Fruit fly (Drosophila melanogaster) whole organism, prepupa: Measurements from ENCODE around the gene CG7381.

ENCODE experiments used
- CG10631 ChIP-seq: fragments of 200-800 bp; sonication (Bioruptor generic); optimal IDR thresholded peaks from 2 replicates; lab custom pipeline; 2016; ENCODE audit warnings: missing biosample characterization, missing genetic modification characterization
- CG10669 ChIP-seq: fragments of 200-800 bp; sonication (Bioruptor generic); optimal IDR thresholded peaks from 3 replicates; lab custom pipeline; 2018; ENCODE audit warnings: missing biosample characterization, mild to moderate bottlenecking, missing genetic modification characterization, moderate library complexity
- CG11294 ChIP-seq: fragments of 200-800 bp; sonication (Bioruptor generic); IDR thresholded peaks from 2 replicates; pipeline ENCODE4 v1.3.6; 2022; ENCODE audit warnings: missing biosample characterization, missing genetic modification characterization
- CG11762 ChIP-seq: fragments of 200-800 bp; sonication (Bioruptor generic); optimal IDR thresholded peaks from 3 replicates; lab custom pipeline; 2016; ENCODE audit warnings: missing biosample characterization, missing genetic modification characterization; ENCODE audit not compliant: insufficient read depth
- CG11902 ChIP-seq: fragments of 200-800 bp; sonication (Bioruptor generic); optimal IDR thresholded peaks from 3 replicates; lab custom pipeline; 2016; ENCODE audit warnings: missing biosample characterization, missing genetic modification characterization
- CG15336 ChIP-seq: fragments of 200-800 bp; sonication (Bioruptor generic); IDR thresholded peaks from 2 replicates; pipeline ENCODE4 v1.3.6; 2022; ENCODE audit warnings: missing biosample characterization, missing genetic modification characterization
- CG16779 ChIP-seq: fragments of 200-800 bp; sonication (Bioruptor generic); optimal IDR thresholded peaks from 3 replicates; lab custom pipeline; 2017; ENCODE audit warnings: missing biosample characterization, mild to moderate bottlenecking, missing genetic modification characterization
- CG3032 ChIP-seq: fragments of 200-800 bp; optimal IDR thresholded peaks from 2 replicates; lab custom pipeline; 2019; ENCODE audit warnings: missing biosample characterization, mild to moderate bottlenecking, missing genetic modification characterization, moderate library complexity
- CG31627 ChIP-seq: fragments of 200-800 bp; sonication (Bioruptor generic); optimal IDR thresholded peaks from 3 replicates; lab custom pipeline; 2016; ENCODE audit warnings: missing biosample characterization, missing genetic modification characterization
- CG3919 ChIP-seq: fragments of 200-800 bp; sonication (Bioruptor generic); optimal IDR thresholded peaks from 3 replicates; lab custom pipeline; 2016; ENCODE audit warnings: missing biosample characterization, missing genetic modification characterization
- CG6163 ChIP-seq: fragments of 200-800 bp; sonication (Bioruptor generic); IDR thresholded peaks from 3 replicates; pipeline ENCODE4 v1.3.6; 2022; ENCODE audit warnings: missing biosample characterization, missing genetic modification characterization
- CG6276 ChIP-seq: fragments of 200-800 bp; sonication (Bioruptor generic); optimal IDR thresholded peaks from 2 replicates; lab custom pipeline; 2017; ENCODE audit warnings: missing biosample characterization, mild to moderate bottlenecking, missing genetic modification characterization
- CG6792 ChIP-seq: fragments of 200-800 bp; sonication (Bioruptor generic); optimal IDR thresholded peaks from 3 replicates; lab custom pipeline; 2016; ENCODE audit warnings: missing biosample characterization, missing genetic modification characterization
- CG6808 ChIP-seq: fragments of 200-800 bp; sonication (Bioruptor generic); optimal IDR thresholded peaks from 3 replicates; lab custom pipeline; 2017; ENCODE audit warnings: missing biosample characterization, missing genetic modification characterization, mild to moderate bottlenecking, moderate library complexity, missing genetic modification reagents
- CG6854 ChIP-seq: fragments of 200-800 bp; sonication (Bioruptor generic); optimal IDR thresholded peaks from 2 replicates; lab custom pipeline; 2017; ENCODE audit warnings: missing biosample characterization, mild to moderate bottlenecking, missing genetic modification characterization
- CG8119 ChIP-seq: fragments of 200-800 bp; sonication (Bioruptor generic); IDR thresholded peaks from 3 replicates; pipeline ENCODE4 v1.3.6; 2022; ENCODE audit warnings: missing biosample characterization, missing genetic modification characterization
- CG8319 ChIP-seq: fragments of 200-800 bp; sonication (Bioruptor generic); optimal IDR thresholded peaks from 3 replicates; lab custom pipeline; 2016; ENCODE audit warnings: missing biosample characterization, missing genetic modification characterization
- CG8632 ChIP-seq: fragments of 200-800 bp; sonication (Bioruptor generic); optimal IDR thresholded peaks from 3 replicates; lab custom pipeline; 2016; ENCODE audit warnings: missing biosample characterization, missing genetic modification characterization
- Eip78C ChIP-seq: fragments of 200-800 bp; sonication (Bioruptor generic); peaks from one replicate; lab custom pipeline; 2016; ENCODE audit warnings: missing biosample characterization, missing genetic modification characterization
- Ets21C ChIP-seq: fragments of 200-800 bp; sonication (Bioruptor generic); optimal IDR thresholded peaks from 3 replicates; lab custom pipeline; 2016; ENCODE audit warnings: missing biosample characterization, missing genetic modification characterization
- Ets96B ChIP-seq: fragments of 200-800 bp; optimal IDR thresholded peaks from 2 replicates; lab custom pipeline; 2019; ENCODE audit warnings: missing biosample characterization, mild to moderate bottlenecking, missing genetic modification characterization, moderate library complexity
- Hr38 ChIP-seq: sonication (Bioruptor generic); optimal IDR thresholded peaks from 2 replicates; lab custom pipeline; 2016; ENCODE audit warnings: missing biosample characterization, missing genetic modification characterization
- Hr39 ChIP-seq: fragments of 200-800 bp; sonication (Bioruptor generic); optimal IDR thresholded peaks from 2 replicates; lab custom pipeline; 2016; ENCODE audit warnings: missing biosample characterization, missing genetic modification characterization
- Lpt ChIP-seq: fragments of 200-800 bp; sonication (Bioruptor generic); optimal IDR thresholded peaks from 3 replicates; lab custom pipeline; 2016; ENCODE audit warnings: missing biosample characterization, missing genetic modification characterization
- OdsH ChIP-seq: fragments of 200-800 bp; sonication (Bioruptor generic); optimal IDR thresholded peaks from 3 replicates; lab custom pipeline; 2016; ENCODE audit warnings: missing biosample characterization, missing genetic modification characterization
- Smox ChIP-seq: fragments of 200-800 bp; sonication (Bioruptor generic); optimal IDR thresholded peaks from 3 replicates; lab custom pipeline; 2016; ENCODE audit warnings: missing biosample characterization, missing genetic modification characterization
- Sox102F ChIP-seq: fragments of 200-800 bp; sonication (Bioruptor generic); optimal IDR thresholded peaks from 2 replicates; lab custom pipeline; 2016; ENCODE audit warnings: missing biosample characterization, mild to moderate bottlenecking, missing genetic modification characterization
- acj6 ChIP-seq: fragments of 200-800 bp; sonication (Bioruptor generic); optimal IDR thresholded peaks from 3 replicates; lab custom pipeline; 2016; ENCODE audit warnings: missing biosample characterization, missing genetic modification characterization
- cyc ChIP-seq: fragments of 200-800 bp; sonication (Bioruptor generic); optimal IDR thresholded peaks from 3 replicates; lab custom pipeline; 2016; ENCODE audit warnings: missing biosample characterization, missing genetic modification characterization
- dac ChIP-seq: fragments of 200-800 bp; sonication (Bioruptor generic); optimal IDR thresholded peaks from 2 replicates; lab custom pipeline; 2017; ENCODE audit warnings: missing biosample characterization, mild to moderate bottlenecking, missing genetic modification characterization
- esn ChIP-seq: fragments of 200-800 bp; sonication (Bioruptor generic); optimal IDR thresholded peaks from 2 replicates; lab custom pipeline; 2016; ENCODE audit warnings: missing biosample characterization, mild to moderate bottlenecking, missing genetic modification characterization, moderate library complexity
- fd59A ChIP-seq: fragments of 200-800 bp; sonication (Bioruptor generic); optimal IDR thresholded peaks from 2 replicates; lab custom pipeline; 2017; ENCODE audit warnings: missing biosample characterization, mild to moderate bottlenecking, missing genetic modification characterization, missing genetic modification reagents
- fd85E ChIP-seq: fragments of 200-800 bp; sonication (Bioruptor generic); optimal IDR thresholded peaks from 3 replicates; lab custom pipeline; 2016; ENCODE audit warnings: missing biosample characterization, missing genetic modification characterization
- fkh ChIP-seq: fragments of 200-800 bp; sonication (Bioruptor generic); optimal IDR thresholded peaks from 3 replicates; lab custom pipeline; 2017; ENCODE audit warnings: missing biosample characterization, mild to moderate bottlenecking, missing genetic modification characterization, moderate library complexity
- net ChIP-seq: fragments of 200-800 bp; sonication (Bioruptor generic); optimal IDR thresholded peaks from 3 replicates; lab custom pipeline; 2016; ENCODE audit warnings: missing biosample characterization, missing genetic modification characterization
- salr ChIP-seq, 2 experiments: fragments of 200-800 bp; sonication (Bioruptor generic); optimal IDR thresholded peaks; 3 replicates each; lab custom pipeline; 2016 to 2018; ENCODE audit warnings: missing biosample characterization in 2 of 2, missing genetic modification characterization in 2 of 2, mild to moderate bottlenecking in 1 of 2
- spab ChIP-seq: fragments of 200-800 bp; sonication (Bioruptor generic); optimal IDR thresholded peaks from 2 replicates; lab custom pipeline; 2017; ENCODE audit warnings: missing biosample characterization, mild to moderate bottlenecking, missing genetic modification characterization, missing genetic modification reagents
- svp ChIP-seq: fragments of 200-800 bp; sonication (Bioruptor generic); peaks from one replicate; lab custom pipeline; 2016; ENCODE audit warnings: missing biosample characterization, missing genetic modification characterization
- topi ChIP-seq: fragments of 200-800 bp; sonication (Bioruptor generic); optimal IDR thresholded peaks from 3 replicates; lab custom pipeline; 2016; ENCODE audit warnings: missing biosample characterization, missing genetic modification characterization

The CG7381 gene

DNA sequence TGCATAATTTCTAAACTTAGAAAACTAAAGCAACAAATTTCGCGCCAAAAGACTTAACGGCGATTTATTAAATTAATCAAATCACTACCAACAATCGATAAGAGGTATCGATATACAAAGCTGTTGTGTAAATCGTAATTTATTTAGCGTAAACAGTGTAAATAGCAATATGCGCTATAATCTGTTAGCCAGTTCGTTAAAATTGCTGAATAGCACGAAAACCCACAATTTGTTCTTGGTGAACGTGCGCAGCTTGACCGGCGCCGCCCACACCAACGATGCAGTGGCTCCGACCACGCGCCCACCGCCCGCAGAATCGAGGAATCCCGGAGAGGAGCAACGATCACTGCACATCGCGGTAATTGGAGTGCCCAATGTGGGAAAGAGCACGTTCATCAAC is 18.3 kb upstream of the CG7381 start, which contains the start of gene CG7488:
Gene CG7488, plus strand, starts transcription at position 99 of the 400 bp plus-strand sequence.
- TF ChIP-seq CG10669 (GFP tag; lab: Kevin White, UChicago) = no peak
- no peak for TF ChIP-seq dac (GFP tag; lab: Kevin White, UChicago)
- no peak for TF ChIP-seq CG8319
- no peak for TF ChIP-seq CG11902 (GFP tag; lab: Kevin White, UChicago)
- TF ChIP-seq fd85E (GFP tag; lab: Kevin White, UChicago) = no peak
- no peak for TF ChIP-seq OdsH (GFP tag; lab: Kevin White, UChicago)
- no peak for TF ChIP-seq CG31627 (GFP tag; lab: Kevin White, UChicago)
- TF ChIP-seq Lpt (GFP tag; lab: Kevin White, UChicago) = no peak
- TF ChIP-seq salr (GFP tag; optimal IDR thresholded peaks at IDR 0.05; lab: Kevin White, UChicago) = no peak
- no peak for TF ChIP-seq Sox102F (GFP tag; lab: Kevin White, UChicago)
- no peak for TF ChIP-seq CG6163
- no peak for TF ChIP-seq Hr39 (GFP tag; lab: Kevin White, UChicago)

dm6 chr3R:12995047-12995446 is 17.8 kb upstream of the CG7381 start, which contains the start of gene yellow-f2:
Gene yellow-f2 (minus strand): TSS chr3R:12995147.
- no peak for TF ChIP-seq svp (GFP tag; lab: Kevin White, UChicago)
- no peak for TF ChIP-seq CG11294 (GFP tag; lab: Robert Waterston, UW)
- no peak for TF ChIP-seq esn (GFP tag; lab: Kevin White, UChicago)
- no peak for TF ChIP-seq CG3032 (tag; lab: Kevin White, UChicago)
- no peak for TF ChIP-seq Eip78C (GFP tag; lab: Kevin White, UChicago)
- no peak for TF ChIP-seq fd85E (GFP tag; lab: Kevin White, UChicago)
- no peak for TF ChIP-seq CG6808
- TF ChIP-seq CG10631 (GFP tag; lab: Kevin White, UChicago) = no peak
- no peak for TF ChIP-seq cyc
- TF ChIP-seq CG11762 = no peak
- TF ChIP-seq Hr38 (GFP tag; lab: Kevin White, UChicago) = no peak
- no peak for TF ChIP-seq Sox102F (GFP tag; lab: Kevin White, UChicago)
- TF ChIP-seq fkh (GFP tag; lab: Kevin White, UChicago) = no peak
- no peak for TF ChIP-seq CG6854 (GFP tag; lab: Kevin White, UChicago)
- no peak for TF ChIP-seq Smox (GFP tag; lab: Kevin White, UChicago)
- no peak for TF ChIP-seq net (GFP tag; lab: Kevin White, UChicago)
- no peak for TF ChIP-seq fd59A

DNA sequence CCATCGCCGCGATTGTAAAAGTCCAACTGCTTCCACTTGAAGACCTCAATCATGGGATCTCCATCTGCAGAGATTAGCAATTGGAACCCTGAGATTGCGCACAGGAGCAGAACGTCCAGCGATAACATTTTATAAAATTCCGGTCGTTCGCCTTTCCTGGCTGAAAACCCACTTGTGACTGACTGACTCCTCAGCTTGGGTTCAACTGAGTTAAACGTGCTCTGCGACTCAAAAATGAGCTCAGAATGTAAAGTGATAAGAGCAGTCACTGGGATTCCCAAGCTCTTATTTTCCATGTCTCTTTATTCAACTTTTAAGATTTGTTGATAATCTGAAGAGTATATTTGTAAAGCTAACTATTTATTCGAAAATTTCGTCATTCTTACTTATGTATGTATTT is 15.7 kb upstream of the CG7381 start, which contains the start of gene yellow-f:
Gene yellow-f, minus strand, starts transcription at position 184 of the 400 bp plus-strand sequence.
- TF ChIP-seq Sox102F (GFP tag; lab: Kevin White, UChicago) (no peak), CG8119 (GFP tag; lab: Robert Waterston, UW) (no peak), svp (GFP tag; lab: Kevin White, UChicago) (peak; percentile 98), CG6163 (no peak), CG3032 (tag; lab: Kevin White, UChicago) (no peak)

- no peak for TF ChIP-seq Smox (GFP tag; lab: Kevin White, UChicago)
- TF ChIP-seq CG16779 = no peak
- no peak for TF ChIP-seq CG3919 (GFP tag; lab: Kevin White, UChicago)
- no peak for TF ChIP-seq CG8632
- TF ChIP-seq, all 60 proteins: peak for 0
Observed at dm6 chr3R:12988411-12988810, 11.1 kb upstream of the CG7381 start, which contains the start of gene CG14383. Gene CG14383 (minus strand): TSS chr3R:12988511.

- TF ChIP-seq acj6 (GFP tag; lab: Kevin White, UChicago) (no peak), esn (GFP tag; lab: Kevin White, UChicago) (peak; percentile 52), CG3919 (GFP tag; lab: Kevin White, UChicago) (no peak), CG11294 (GFP tag; lab: Robert Waterston, UW) (no peak), CG15336 (GFP tag; lab: Robert Waterston, UW) (peak; percentile 67), CG8319 (no peak), CG10669 (GFP tag; lab: Kevin White, UChicago) (no peak), Hr38 (GFP tag; lab: Kevin White, UChicago) (no peak), Sox102F (GFP tag; lab: Kevin White, UChicago) (no peak), cyc (peak; percentile 1), Ets21C (no peak), CG6854 (GFP tag; lab: Kevin White, UChicago) (no peak), spab (GFP tag; lab: Kevin White, UChicago) (no peak), CG6276 (GFP tag; lab: Kevin White, UChicago) (no peak), Ets96B (tag; lab: Kevin White, UChicago) (no peak), CG8119 (GFP tag; lab: Robert Waterston, UW) (peak; percentile 41; the same call in 2 of the 3 replicates), svp (GFP tag; lab: Kevin White, UChicago) (peak; percentile 48), CG3032 (tag; lab: Kevin White, UChicago) (peak; percentile 57), topi (no peak), CG6792 (GFP tag; lab: Kevin White, UChicago) (no peak), net (GFP tag; lab: Kevin White, UChicago) (no peak)
Observed at dm6 chr3R:12985828-12986530, 8.7 kb upstream of the CG7381 start, which contains the start of gene CG31342. Gene CG31342 (plus strand): TSS chr3R:12986041.
